Fruit fly (Drosophila melanogaster) whole organism, embryonic: ENCODE measurements around the gene CG12420.
A peak's percentile ranks its signal among the peaks of the same experiment; 100 is the strongest.

Experiments used
- ATbp ChIP-seq: fragments of 200-800 bp; sonication (Bioruptor generic); optimal IDR thresholded peaks from 2 replicates; lab custom pipeline; 2017; ENCODE audit warnings: missing biosample characterization, mild to moderate bottlenecking, missing genetic modification characterization, missing genetic modification reagents
- Antp ChIP-seq: fragments of 200-800 bp; sonication (Bioruptor generic); optimal IDR thresholded peaks from 3 replicates; lab custom pipeline; 2016; ENCODE audit warnings: missing biosample characterization, missing genetic modification characterization
- Atf3 ChIP-seq: fragments of 200-800 bp; sonication (Bioruptor generic); optimal IDR thresholded peaks from 3 replicates; lab custom pipeline; 2016; ENCODE audit warnings: missing biosample characterization, missing genetic modification characterization
- Awh ChIP-seq: fragments of 200-800 bp; sonication (Bioruptor generic); IDR thresholded peaks from 2 replicates; pipeline ENCODE4, ENCODE4 v1.3.6; 2022; ENCODE audit warnings: missing biosample characterization, missing genetic modification characterization
- CG10366 ChIP-seq: fragments of 200-800 bp; sonication (Bioruptor generic); IDR thresholded peaks from 2 replicates; pipeline ENCODE4 v1.3.6; 2022; ENCODE audit warnings: missing biosample characterization, missing genetic modification characterization
- CG10462 ChIP-seq: fragments of 200-800 bp; sonication (Bioruptor generic); optimal IDR thresholded peaks from 2 replicates; lab custom pipeline; 2016; ENCODE audit warnings: missing biosample characterization, missing genetic modification characterization
- CG10654 ChIP-seq: fragments of 200-800 bp; sonication (Bioruptor generic); optimal IDR thresholded peaks from 2 replicates; lab custom pipeline; 2016; ENCODE audit warnings: missing biosample characterization, missing genetic modification characterization
- CG11247 ChIP-seq: fragments of 200-800 bp; sonication (Bioruptor generic); IDR thresholded peaks from 2 replicates; pipeline ENCODE4 v1.3.6; 2022; ENCODE audit warnings: missing biosample characterization, missing genetic modification characterization
- CG11504 ChIP-seq: fragments of 200-800 bp; sonication (Bioruptor generic); optimal IDR thresholded peaks from 3 replicates; lab custom pipeline; 2019; ENCODE audit warnings: missing biosample characterization, mild to moderate bottlenecking, missing genetic modification characterization, moderate library complexity
- CG11560 ChIP-seq: fragments of 200-800 bp; sonication (Bioruptor generic); IDR thresholded peaks from 3 replicates; pipeline ENCODE4 v1.3.6; 2022; ENCODE audit warnings: missing biosample characterization, missing genetic modification characterization
- CG12942 ChIP-seq: fragments of 200-800 bp; sonication (Bioruptor generic); optimal IDR thresholded peaks from 3 replicates; lab custom pipeline; 2016; ENCODE audit warnings: missing biosample characterization, missing genetic modification characterization
- CG13296 ChIP-seq: fragments of 200-800 bp; sonication (Bioruptor generic); optimal IDR thresholded peaks from 3 replicates; lab custom pipeline; 2018; ENCODE audit warnings: missing biosample characterization, mild to moderate bottlenecking, missing genetic modification characterization
- CG2875 ChIP-seq: fragments of 200-800 bp; sonication (Bioruptor generic); optimal IDR thresholded peaks from 2 replicates; lab custom pipeline; 2017; ENCODE audit warnings: missing biosample characterization, mild to moderate bottlenecking, missing genetic modification characterization, missing genetic modification reagents
- CG30020 ChIP-seq: fragments of 200-800 bp; optimal IDR thresholded peaks from 2 replicates; lab custom pipeline; 2019; ENCODE audit warnings: missing biosample characterization, mild to moderate bottlenecking, missing genetic modification characterization, moderate library complexity
- CG3065 ChIP-seq: fragments of 200-800 bp; sonication (Bioruptor generic); optimal IDR thresholded peaks from 2 replicates; lab custom pipeline; 2016; ENCODE audit warnings: missing biosample characterization, missing genetic modification characterization
- CG33213 ChIP-seq: fragments of 200-800 bp; sonication (Bioruptor generic); optimal IDR thresholded peaks from 3 replicates; lab custom pipeline; 2016; ENCODE audit warnings: missing biosample characterization, missing genetic modification characterization
- CG4424 ChIP-seq: fragments of 200-800 bp; sonication (Bioruptor generic); optimal IDR thresholded peaks from 3 replicates; lab custom pipeline; 2016; ENCODE audit warnings: missing biosample characterization, missing genetic modification characterization
- CG5245 ChIP-seq: fragments of 200-800 bp; sonication (Bioruptor generic); optimal IDR thresholded peaks from 3 replicates; lab custom pipeline; 2016; ENCODE audit warnings: missing biosample characterization, missing genetic modification characterization
- CG7745 ChIP-seq: fragments of 200-800 bp; sonication (Bioruptor generic); optimal IDR thresholded peaks from 2 replicates; lab custom pipeline; 2018; ENCODE audit warnings: missing biosample characterization, mild to moderate bottlenecking, missing genetic modification characterization, moderate library complexity
- Dek ChIP-seq: fragments of 200-800 bp; sonication (Bioruptor generic); optimal IDR thresholded peaks from 3 replicates; lab custom pipeline; 2019; ENCODE audit warnings: missing biosample characterization, mild to moderate bottlenecking, missing genetic modification characterization, moderate library complexity
- Elba2 ChIP-seq: fragments of 200-800 bp; sonication (Bioruptor generic); optimal IDR thresholded peaks from 3 replicates; lab custom pipeline; 2016; ENCODE audit warnings: missing biosample characterization, missing genetic modification characterization
- Fer3 ChIP-seq: fragments of 200-800 bp; sonication (Bioruptor generic); optimal IDR thresholded peaks from 2 replicates; lab custom pipeline; 2018; ENCODE audit warnings: missing biosample characterization, mild to moderate bottlenecking, missing genetic modification characterization, moderate library complexity
- GATAe ChIP-seq: fragments of 200-800 bp; sonication (Bioruptor generic); conservative IDR thresholded peaks from 2 replicates; pipeline ENCODE4 v1.3.6; 2022; ENCODE audit warnings: missing biosample characterization, missing genetic modification characterization
- HLHmδ ChIP-seq: fragments of 200-800 bp; sonication (Bioruptor generic); optimal IDR thresholded peaks from 2 replicates; lab custom pipeline; 2018; ENCODE audit warnings: missing biosample characterization, mild to moderate bottlenecking, missing genetic modification characterization, moderate library complexity
- Hr3 ChIP-seq: fragments of 200-800 bp; sonication (Bioruptor generic); optimal IDR thresholded peaks from 3 replicates; lab custom pipeline; 2016; ENCODE audit warnings: missing biosample characterization, missing genetic modification characterization
- MTF-1 ChIP-seq: fragments of 200-800 bp; sonication (Bioruptor generic); optimal IDR thresholded peaks from 2 replicates; lab custom pipeline; 2018; ENCODE audit warnings: missing biosample characterization, mild to moderate bottlenecking, missing genetic modification characterization, borderline replicate concordance
- Mes4 ChIP-seq: fragments of 200-800 bp; sonication (Bioruptor generic); optimal IDR thresholded peaks from 2 replicates; lab custom pipeline; 2016; ENCODE audit warnings: missing biosample characterization, missing genetic modification characterization
- NC2β ChIP-seq: fragments of 200-800 bp; sonication (Bioruptor generic); optimal IDR thresholded peaks from 2 replicates; lab custom pipeline; 2016; ENCODE audit warnings: missing biosample characterization, missing genetic modification characterization
- Sry-β ChIP-seq: fragments of 200-800 bp; sonication (Bioruptor generic); optimal IDR thresholded peaks from 2 replicates; lab custom pipeline; 2018; ENCODE audit warnings: missing biosample characterization, mild to moderate bottlenecking, missing genetic modification characterization, moderate library complexity
- cad ChIP-seq: fragments of >200 bp; optimal IDR thresholded peaks from 2 replicates; lab custom pipeline; 2017; ENCODE audit warnings: missing biosample characterization, missing genetic modification characterization
- chn ChIP-seq: fragments of 200-800 bp; sonication (Bioruptor generic); optimal IDR thresholded peaks from 2 replicates; lab custom pipeline; 2016; ENCODE audit warnings: missing biosample characterization, missing genetic modification characterization
- cwo ChIP-seq: fragments of 200-800 bp; sonication (Bioruptor generic); optimal IDR thresholded peaks from 3 replicates; lab custom pipeline; 2017; ENCODE audit warnings: missing biosample characterization, missing genetic modification characterization, mild to moderate bottlenecking, moderate library complexity, missing genetic modification reagents
- eve ChIP-seq, 2 experiments: fragments of >200 bp; optimal IDR thresholded peaks; 2 replicates each; lab custom pipeline; 2017; ENCODE audit warnings: missing biosample characterization in 2 of 2, missing genetic modification characterization in 2 of 2
- fd102C ChIP-seq: fragments of 200-800 bp; sonication (Bioruptor generic); optimal IDR thresholded peaks from 2 replicates; lab custom pipeline; 2018; ENCODE audit warnings: missing biosample characterization, mild to moderate bottlenecking, missing genetic modification characterization, moderate library complexity
- fd64A ChIP-seq: fragments of 200-800 bp; sonication (Bioruptor generic); optimal IDR thresholded peaks from 3 replicates; lab custom pipeline; 2018; ENCODE audit warnings: missing biosample characterization, mild to moderate bottlenecking, missing genetic modification characterization
- grn ChIP-seq: fragments of 200-800 bp; sonication (Bioruptor generic); optimal IDR thresholded peaks from 3 replicates; lab custom pipeline; 2017; ENCODE audit warnings: missing biosample characterization, missing genetic modification characterization
- gsb-n ChIP-seq: fragments of 200-800 bp; sonication (Bioruptor generic); optimal IDR thresholded peaks from 3 replicates; lab custom pipeline; 2018; ENCODE audit warnings: missing biosample characterization, mild to moderate bottlenecking, missing genetic modification characterization
- kay ChIP-seq: fragments of 200-800 bp; sonication (Bioruptor generic); optimal IDR thresholded peaks from 2 replicates; lab custom pipeline; 2016; ENCODE audit warnings: missing biosample characterization, missing genetic modification characterization
- kni ChIP-seq: fragments of 200-800 bp; sonication (Bioruptor generic); optimal IDR thresholded peaks from 3 replicates; lab custom pipeline; 2017; ENCODE audit warnings: mild to moderate bottlenecking, missing biosample characterization, missing genetic modification reagents, missing genetic modification characterization
- mirr ChIP-seq: fragments of 200-800 bp; sonication (Bioruptor generic); optimal IDR thresholded peaks from 3 replicates; lab custom pipeline; 2018; ENCODE audit warnings: missing biosample characterization, mild to moderate bottlenecking, missing genetic modification characterization
- pan ChIP-seq, 4 experiments: fragments of >200 bp in 3 of 4; fragments of 200-800 bp in 1 of 4; sonication (Bioruptor generic) in 1 of 4; optimal IDR thresholded peaks in 3 of 4; IDR thresholded peaks in 1 of 4; 2 replicates each; pipeline versions ENCODE4 v1.3.6 to Lab custom; 2017 to 2022; ENCODE audit warnings: missing biosample characterization in 2 of 4, missing genetic modification characterization in 2 of 4, mixed read lengths in 1 of 4
- peb ChIP-seq: fragments of 200-800 bp; sonication (Bioruptor generic); IDR thresholded peaks from 2 replicates; pipeline ENCODE4 v1.3.6; 2022; ENCODE audit warnings: missing biosample characterization, missing genetic modification characterization
- pfk ChIP-seq: fragments of 200-800 bp; sonication (Bioruptor generic); optimal IDR thresholded peaks from 2 replicates; lab custom pipeline; 2018; ENCODE audit warnings: missing biosample characterization, mild to moderate bottlenecking, missing genetic modification characterization, moderate library complexity
- pho ChIP-seq: fragments of 200-800 bp; sonication (Bioruptor generic); optimal IDR thresholded peaks from 2 replicates; lab custom pipeline; 2016; ENCODE audit warnings: missing biosample characterization, missing genetic modification characterization
- repo ChIP-seq: fragments of 200-800 bp; sonication (Bioruptor generic); optimal IDR thresholded peaks from 2 replicates; lab custom pipeline; 2016; ENCODE audit warnings: missing biosample characterization, missing genetic modification characterization
- sim ChIP-seq: fragments of 200-800 bp; sonication (Bioruptor generic); IDR thresholded peaks from 2 replicates; pipeline ENCODE4 v1.3.6; 2022; ENCODE audit warnings: missing biosample characterization, missing genetic modification characterization
- sima ChIP-seq: fragments of 200-800 bp; sonication (Bioruptor generic); optimal IDR thresholded peaks from 2 replicates; lab custom pipeline; 2016; ENCODE audit warnings: missing biosample characterization, missing genetic modification characterization
- sr ChIP-seq: fragments of 200-800 bp; sonication (Bioruptor generic); IDR thresholded peaks from 3 replicates; pipeline ENCODE4 v1.3.6; 2022; ENCODE audit warnings: missing biosample characterization, missing genetic modification characterization
- tx ChIP-seq: fragments of 200-800 bp; sonication (Bioruptor generic); optimal IDR thresholded peaks from 2 replicates; lab custom pipeline; 2016; ENCODE audit warnings: missing biosample characterization, missing genetic modification characterization
- wek ChIP-seq: fragments of 200-800 bp; sonication (Bioruptor generic); optimal IDR thresholded peaks from 3 replicates; lab custom pipeline; 2018; ENCODE audit warnings: missing biosample characterization, mild to moderate bottlenecking, missing genetic modification characterization, moderate library complexity
- zen ChIP-seq: fragments of 200-800 bp; sonication (Bioruptor generic); optimal IDR thresholded peaks from 3 replicates; lab custom pipeline; 2018; ENCODE audit warnings: missing biosample characterization, mild to moderate bottlenecking, missing genetic modification characterization, moderate library complexity

The CG12420 gene

dm6 chr3R:10261800-10262199 lies 39.3 kb downstream of the CG12420 start, which contains the start of the genes Sirt6 and pont (continued):
- TF ChIP-seq peb (GFP tag; lab: Robert Waterston, UW) = no peak
- peak; percentile 93 for TF ChIP-seq CG13296
- TF ChIP-seq pfk (GFP tag; lab: Kevin White, UChicago) = no peak
- peak; percentile 76 for TF ChIP-seq MTF-1 (GFP tag; lab: Kevin White, UChicago)
- peak; percentile 92 for TF ChIP-seq CG12942
- peak; percentile 44 for TF ChIP-seq pho (GFP tag; lab: Kevin White, UChicago)
- peak; percentile 99 for TF ChIP-seq gsb-n (tag; lab: Kevin White, UChicago)
- TF ChIP-seq tx = peak; percentile 22
- no peak for TF ChIP-seq wek (GFP tag; lab: Kevin White, UChicago)
- no peak for TF ChIP-seq repo
- peak; percentile 40 for TF ChIP-seq Atf3
- peak; percentile 87 for TF ChIP-seq kay (GFP tag; lab: Kevin White, UChicago)
- peak; percentile 54 for TF ChIP-seq Sry-β (GFP tag; lab: Kevin White, UChicago)
- peak; percentile 20 for TF ChIP-seq mirr
- peak; percentile 31 for TF ChIP-seq NC2β (GFP tag; lab: Kevin White, UChicago)
- TF ChIP-seq CG7745 (tag; lab: Kevin White, UChicago) = peak; percentile 19
- TF ChIP-seq sima (GFP tag; lab: Kevin White, UChicago) = no peak
- no peak for TF ChIP-seq Awh (GFP tag; lab: Robert Waterston, UW)
- no peak for TF ChIP-seq CG11560
- TF ChIP-seq CG5245 (GFP tag; lab: Kevin White, UChicago) = peak; percentile 84
- TF ChIP-seq cwo (GFP tag; lab: Kevin White, UChicago) = peak; percentile 94
- peak; percentile 90 for TF ChIP-seq CG10654 (GFP tag; lab: Kevin White, UChicago)
- TF ChIP-seq Antp (GFP tag; lab: Kevin White, UChicago) = peak; percentile 50
- TF ChIP-seq HLHmδ = no peak
- TF ChIP-seq CG2875 (GFP tag; lab: Kevin White, UChicago) = peak; percentile 86
- no peak for TF ChIP-seq fd64A (GFP tag; lab: Kevin White, UChicago)
- peak; percentile 48 for TF ChIP-seq chn (GFP tag; lab: Kevin White, UChicago)
- peak; percentile 87 for TF ChIP-seq CG30020 (tag; lab: Kevin White, UChicago)
- TF ChIP-seq CG4424 = peak; percentile 93
- TF ChIP-seq grn (GFP tag; lab: Kevin White, UChicago) = no peak
- peak; percentile 88 for TF ChIP-seq CG3065 (GFP tag; lab: Kevin White, UChicago)
- TF ChIP-seq zen (tag; lab: Kevin White, UChicago) = peak; percentile 98
- no peak for TF ChIP-seq eve (GFP tag; optimal IDR thresholded peaks at IDR 0.05; lab: Kevin White, UChicago)
- TF ChIP-seq sim (GFP tag; lab: Robert Waterston, UW) = no peak
- TF ChIP-seq cad (GFP tag; lab: Kevin White, UChicago) = no peak
- TF ChIP-seq kni = no peak
- TF ChIP-seq fd102C = peak; percentile 62
- TF ChIP-seq Dek = peak; percentile 96
- no peak for TF ChIP-seq pan (optimal IDR thresholded peaks at IDR 0.05; lab: Kevin White, UChicago)
- TF ChIP-seq pan (GFP tag; optimal IDR thresholded peaks at IDR 0.05 in 1 of 2, IDR thresholded peaks at IDR 0.05 in 1 of 2) = no peak
- no peak for TF ChIP-seq sr (GFP tag; lab: Robert Waterston, UW)
- TF ChIP-seq CG10462 (GFP tag; lab: Kevin White, UChicago) = peak; percentile 88
- peak; percentile 54 for TF ChIP-seq Elba2 (GFP tag; lab: Kevin White, UChicago)
- no peak for TF ChIP-seq GATAe (GFP tag; lab: Robert Waterston, UW)
- TF ChIP-seq CG33213 (GFP tag; lab: Kevin White, UChicago) = peak; percentile 14
- peak; percentile 97 for TF ChIP-seq Hr3 (GFP tag; lab: Kevin White, UChicago)
- TF ChIP-seq Fer3 = peak; percentile 95
- peak; percentile 33 for TF ChIP-seq Mes4 (GFP tag; lab: Kevin White, UChicago)
- peak; percentile 97 for TF ChIP-seq CG11504 (tag; lab: Kevin White, UChicago)
- no peak for TF ChIP-seq CG10366 (GFP tag; lab: Robert Waterston, UW)
- TF ChIP-seq ATbp (GFP tag; lab: Kevin White, UChicago) = peak; percentile 92
- TF ChIP-seq CG11247 (GFP tag; lab: Robert Waterston, UW) = no peak
